Fruit fly (Drosophila melanogaster): ENCODE measurements around the gene Cpr64Aa.

The Cpr64Aa gene

dm6 chr3L:4230357-4230901, 21.5 kb upstream of the Cpr64Aa start (continued):
- TF ChIP-seq CG7839 (tag; optimal IDR thresholded peaks at IDR 0.05) (peak; percentile 95), sens-2 (GFP tag; IDR thresholded peaks at IDR 0.05) (peak; percentile 87), CG30403 (GFP tag; optimal IDR thresholded peaks at IDR 0.05) (peak; percentile 94), odd (GFP tag; optimal IDR thresholded peaks at IDR 0.05) (peak; percentile 91), ci (GFP tag; IDR thresholded peaks at IDR 0.05) (peak; percentile 88), nmo (GFP tag; optimal IDR thresholded peaks at IDR 0.05) (peak; percentile 97), CG12071 (GFP tag; optimal IDR thresholded peaks at IDR 0.05) (peak; percentile 83), NK7.1 (GFP tag; optimal IDR thresholded peaks at IDR 0.05) (peak; percentile 90), CG4707 (GFP tag; optimal IDR thresholded peaks at IDR 0.05) (peak; percentile 87), aop (GFP tag; IDR thresholded peaks at IDR 0.05) (peak; percentile 73; the same call in 1 of the 2 replicates), CG10366 (GFP tag; IDR thresholded peaks at IDR 0.05) (peak; percentile 83), CG1529 (GFP tag; optimal IDR thresholded peaks at IDR 0.05) (peak; percentile 96), scrt (GFP tag; optimal IDR thresholded peaks at IDR 0.05) (peak; percentile 71), Bdp1 (GFP tag; optimal IDR thresholded peaks at IDR 0.05) (peak; percentile 84), Scr (GFP tag; IDR thresholded peaks at IDR 0.05; ENCODE audit: partially characterized antibody) (no peak), ind (GFP tag; optimal IDR thresholded peaks at IDR 0.05) (peak; percentile 88), CG12659 (GFP tag; optimal IDR thresholded peaks at IDR 0.05) (peak; percentile 90), CG10462 (GFP tag; optimal IDR thresholded peaks at IDR 0.05) (peak; percentile 92), CG34224 (GFP tag; IDR thresholded peaks at IDR 0.05; ENCODE audit: partially characterized antibody) (no peak), onecut (GFP tag; IDR thresholded peaks at IDR 0.05) (peak; percentile 85), CG15073 (GFP tag; optimal IDR thresholded peaks at IDR 0.05) (peak; percentile 66), CG17802 (tag; optimal IDR thresholded peaks at IDR 0.05) (peak; percentile 79), CG9797 (GFP tag; optimal IDR thresholded peaks at IDR 0.05) (peak; percentile 42), E2f1 (GFP tag; IDR thresholded peaks at IDR 0.05) (peak; percentile 81), Trl (optimal IDR thresholded peaks at IDR 0.05) (no peak), Trl (GFP tag; optimal IDR thresholded peaks at IDR 0.05) (peak; percentile 92), Stat92E (GFP tag; optimal IDR thresholded peaks at IDR 0.05) (peak in 1 of 3 experiments; percentile 97), seq (GFP tag; IDR thresholded peaks at IDR 0.05) (peak; percentile 77), CG7963 (GFP tag; IDR thresholded peaks at IDR 0.05; ENCODE audit: partially characterized antibody) (no peak), CG7786 (GFP tag; optimal IDR thresholded peaks at IDR 0.05) (peak; percentile 91), CG3726 (GFP tag; IDR thresholded peaks at IDR 0.05) (peak; percentile 86; the same call in 2 of the 3 replicates), cad (GFP tag; optimal IDR thresholded peaks at IDR 0.05) (no peak), Ssrp (tag; optimal IDR thresholded peaks at IDR 0.05) (peak; percentile 96), CG8281 (tag; optimal IDR thresholded peaks at IDR 0.05) (peak; percentile 79), ham (GFP tag; IDR thresholded peaks at IDR 0.05) (no peak), so (GFP tag; IDR thresholded peaks at IDR 0.05) (peak; percentile 90), Aef1 (GFP tag; IDR thresholded peaks at IDR 0.05) (peak; percentile 73), CG6683 (GFP tag; optimal IDR thresholded peaks at IDR 0.05) (peak; percentile 70), cato (GFP tag; optimal IDR thresholded peaks at IDR 0.05; ENCODE audit: borderline replicate concordance) (peak; percentile 91), CG8478 (optimal IDR thresholded peaks at IDR 0.05) (peak; percentile 17), pho (GFP tag; optimal IDR thresholded peaks at IDR 0.05) (peak; percentile 57), CG17612 (GFP tag; IDR thresholded peaks at IDR 0.05) (peak; percentile 40; the same call in 1 of the 2 replicates), CG7928 (GFP tag; optimal IDR thresholded peaks at IDR 0.05) (no peak), CG13624 (GFP tag; optimal IDR thresholded peaks at IDR 0.05) (peak; percentile 76), CG7987 (GFP tag; optimal IDR thresholded peaks at IDR 0.05) (peak; percentile 55), CG15269 (tag; optimal IDR thresholded peaks at IDR 0.05) (peak; percentile 86), CG10565 (GFP tag; optimal IDR thresholded peaks at IDR 0.05) (peak; percentile 66), ranshi (GFP tag; IDR thresholded peaks at IDR 0.05) (peak; percentile 82), Lpt (GFP tag; optimal IDR thresholded peaks at IDR 0.05) (no peak), Ada2b (GFP tag; IDR thresholded peaks at IDR 0.05) (peak; percentile 65), CG32767 (GFP tag; IDR thresholded peaks at IDR 0.05) (peak; percentile 84)

Measured in whole organism, embryonic.